Worm (Caenorhabditis elegans) whole organism, mixed stage, embryonic: Measurements from ENCODE around the gene sra-31.
A peak's percentile ranks its signal among the peaks of the same experiment; 100 is the strongest.

Experiments
- M03D4.4 ChIP-seq: sonication (generic microtip); optimal IDR thresholded peaks from 2 replicates; lab custom pipeline; 2017; ENCODE audit warnings: mild to moderate bottlenecking, missing genetic modification characterization, missing compliant biosample characterization
- bed-3 ChIP-seq: fragments of 200-800 bp; sonication (Bioruptor generic); optimal IDR thresholded peaks from 3 replicates; lab custom pipeline; 2018; ENCODE audit warnings: mild to moderate bottlenecking, missing genetic modification characterization, moderate library complexity, missing compliant biosample characterization
- blmp-1 ChIP-seq: fragments of 150-350 bp; optimal IDR thresholded peaks from 2 replicates; lab custom pipeline; 2014; ENCODE audit warnings: missing biosample characterization, missing genetic modification characterization
- ceh-39 ChIP-seq: fragments of 150-350 bp; optimal IDR thresholded peaks from 2 replicates; lab custom pipeline; 2014; ENCODE audit warnings: missing biosample characterization, missing genetic modification characterization
- ceh-43 ChIP-seq: fragments of 200-800 bp; sonication (Bioruptor generic); optimal IDR thresholded peaks from 2 replicates; lab custom pipeline; 2018; ENCODE audit warnings: mild to moderate bottlenecking, missing genetic modification characterization, moderate library complexity, missing compliant biosample characterization
- ceh-83 ChIP-seq: fragments of 200-800 bp; sonication (Bioruptor generic); optimal IDR thresholded peaks from 2 replicates; lab custom pipeline; 2018; ENCODE audit warnings: mild to moderate bottlenecking, missing genetic modification characterization, missing compliant biosample characterization
- ces-1 ChIP-seq: fragments of 150-350 bp; optimal IDR thresholded peaks from 2 replicates; lab custom pipeline; 2014; ENCODE audit warnings: missing biosample characterization, missing genetic modification reagents, missing genetic modification characterization
- cnd-1 ChIP-seq: fragments of 200-800 bp; sonication (Bioruptor generic); optimal IDR thresholded peaks from 2 replicates; lab custom pipeline; 2018; ENCODE audit warnings: mild to moderate bottlenecking, missing genetic modification characterization, missing compliant biosample characterization
- drap-1 ChIP-seq: fragments of 200-800 bp; sonication (Bioruptor generic); optimal IDR thresholded peaks from 3 replicates; lab custom pipeline; 2018; ENCODE audit warnings: mild to moderate bottlenecking, missing genetic modification characterization, missing compliant biosample characterization
- elt-1 ChIP-seq: sonication (generic microtip); optimal IDR thresholded peaks from 2 replicates; lab custom pipeline; 2017; ENCODE audit warnings: missing genetic modification characterization, mild to moderate bottlenecking, missing compliant biosample characterization, antibody characterized with exemption, moderate library complexity, borderline replicate concordance; ENCODE audit not compliant: insufficient read depth
- elt-3 ChIP-seq: fragments of 150-350 bp; optimal IDR thresholded peaks from 2 replicates; lab custom pipeline; 2014; ENCODE audit warnings: missing biosample characterization, missing genetic modification characterization
- flh-1 ChIP-seq: fragments of 200-800 bp; sonication (Bioruptor generic); optimal IDR thresholded peaks from 2 replicates; lab custom pipeline; 2018; ENCODE audit warnings: mild to moderate bottlenecking, missing genetic modification characterization, moderate library complexity, missing compliant biosample characterization
- ham-2 ChIP-seq: fragments of 200-800 bp; sonication (Bioruptor generic); optimal IDR thresholded peaks from 2 replicates; lab custom pipeline; 2018; ENCODE audit warnings: mild to moderate bottlenecking, missing genetic modification characterization, missing compliant biosample characterization
- hlh-1 ChIP-seq: fragments of 150-350 bp; optimal IDR thresholded peaks from 2 replicates; lab custom pipeline; 2014; ENCODE audit warnings: missing biosample characterization, missing genetic modification reagents, missing genetic modification characterization
- lin-13 ChIP-seq: fragments of 150-350 bp; optimal IDR thresholded peaks from 2 replicates; lab custom pipeline; 2014; ENCODE audit warnings: missing biosample characterization, missing genetic modification characterization
- lin-32 ChIP-seq: fragments of 200-800 bp; sonication (Bioruptor generic); optimal IDR thresholded peaks from 2 replicates; lab custom pipeline; 2018; ENCODE audit warnings: mild to moderate bottlenecking, missing genetic modification characterization, missing compliant biosample characterization
- lsy-2 ChIP-seq: fragments of 150-350 bp; optimal IDR thresholded peaks from 2 replicates; lab custom pipeline; 2014; ENCODE audit warnings: missing biosample characterization, missing genetic modification characterization
- mab-5 ChIP-seq: fragments of 150-350 bp; optimal IDR thresholded peaks from 2 replicates; lab custom pipeline; 2014; ENCODE audit warnings: missing biosample characterization, missing genetic modification characterization
- mep-1 ChIP-seq: fragments of 150-350 bp; optimal IDR thresholded peaks from 2 replicates; lab custom pipeline; 2017; ENCODE audit warnings: missing biosample characterization, missing genetic modification reagents, missing genetic modification characterization, inconsistent platforms
- mls-2 ChIP-seq: sonication (generic microtip); optimal IDR thresholded peaks from 2 replicates; lab custom pipeline; 2016; ENCODE audit warnings: mild to moderate bottlenecking, missing genetic modification characterization, moderate library complexity, missing compliant biosample characterization
- nhr-12 ChIP-seq: fragments of 150-350 bp; optimal IDR thresholded peaks from 2 replicates; lab custom pipeline; 2014; ENCODE audit warnings: missing biosample characterization, missing genetic modification characterization
- nhr-2 ChIP-seq: fragments of 150-350 bp; optimal IDR thresholded peaks from 2 replicates; lab custom pipeline; 2014; ENCODE audit warnings: missing biosample characterization, missing genetic modification characterization
- nhr-237 ChIP-seq: fragments of 150-350 bp; optimal IDR thresholded peaks from 2 replicates; lab custom pipeline; 2014; ENCODE audit warnings: missing biosample characterization, missing genetic modification characterization
- nhr-28 ChIP-seq: fragments of 150-350 bp; optimal IDR thresholded peaks from 2 replicates; lab custom pipeline; 2014; ENCODE audit warnings: missing biosample characterization, missing genetic modification characterization
- nhr-76 ChIP-seq: sonication (generic microtip); optimal IDR thresholded peaks from 2 replicates; lab custom pipeline; 2017; ENCODE audit warnings: missing biosample characterization, missing genetic modification characterization
- pha-4 ChIP-seq: fragments of 150-350 bp; optimal IDR thresholded peaks from 2 replicates; lab custom pipeline; 2018; ENCODE audit warnings: missing biosample characterization, missing genetic modification reagents, missing genetic modification characterization
- sem-2 ChIP-seq: fragments of 200-800 bp; sonication (Bioruptor generic); optimal IDR thresholded peaks from 2 replicates; lab custom pipeline; 2018; ENCODE audit warnings: mild to moderate bottlenecking, missing genetic modification characterization, missing compliant biosample characterization
- snpc-4 ChIP-seq: fragments of 150-350 bp; optimal IDR thresholded peaks from 2 replicates; lab custom pipeline; 2014; ENCODE audit warnings: missing biosample characterization, missing genetic modification characterization
- sptf-1 ChIP-seq: sonication (generic microtip); optimal IDR thresholded peaks from 2 replicates; lab custom pipeline; 2017; ENCODE audit warnings: mild to moderate bottlenecking, missing genetic modification characterization, moderate library complexity, missing compliant biosample characterization
- tbx-8 ChIP-seq: fragments of 200-800 bp; sonication (Bioruptor generic); optimal IDR thresholded peaks from 2 replicates; lab custom pipeline; 2018; ENCODE audit warnings: mild to moderate bottlenecking, missing genetic modification characterization, moderate library complexity, missing compliant biosample characterization
- unc-120 ChIP-seq: sonication (generic microtip); optimal IDR thresholded peaks from 2 replicates; lab custom pipeline; 2017; ENCODE audit warnings: missing genetic modification characterization, missing compliant biosample characterization; ENCODE audit not compliant: poor library complexity, severe bottlenecking
- unc-39 ChIP-seq: fragments of 150-350 bp; optimal IDR thresholded peaks from 2 replicates; lab custom pipeline; 2014; ENCODE audit warnings: missing biosample characterization, missing genetic modification characterization
- unc-62 ChIP-seq: fragments of 150-350 bp; optimal IDR thresholded peaks from 2 replicates; lab custom pipeline; 2014; ENCODE audit warnings: missing biosample characterization, missing genetic modification reagents, missing genetic modification characterization
- zip-8 ChIP-seq: fragments of 150-350 bp; optimal IDR thresholded peaks from 2 replicates; lab custom pipeline; 2014; ENCODE audit warnings: missing biosample characterization, missing genetic modification characterization
- ztf-11 ChIP-seq: fragments of 150-350 bp; optimal IDR thresholded peaks from 2 replicates; lab custom pipeline; 2014; ENCODE audit warnings: missing biosample characterization, missing genetic modification characterization

The sra-31 gene

ce11 chrII:6588605-6589292, 10.5 kb upstream of the sra-31 start, which contains the start of gene icd-1:
icd-1 (minus strand) TSS chrII:6588655.
- TF ChIP-seq elt-3 (tag; lab: Kevin White, UChicago), result peak; percentile 91
- TF ChIP-seq tbx-8 (GFP tag; lab: Kevin White, UChicago), result no peak
- peak; percentile 89 for TF ChIP-seq ham-2 (GFP tag; lab: Kevin White, UChicago)
- no peak for TF ChIP-seq blmp-1
- peak; percentile 99 for TF ChIP-seq unc-120 (tag; lab: Kevin White, UChicago)
- TF ChIP-seq lin-13 (tag; lab: Kevin White, UChicago), result peak; percentile 88
- peak; percentile 63 for TF ChIP-seq mls-2 (tag; lab: Kevin White, UChicago)
- TF ChIP-seq sem-2 (GFP tag; lab: Kevin White, UChicago), result no peak
- TF ChIP-seq sptf-1 (tag; lab: Kevin White, UChicago), result peak; percentile 71
- no peak for TF ChIP-seq snpc-4 (tag; lab: Kevin White, UChicago)
- peak; percentile 15 for TF ChIP-seq nhr-2 (tag; lab: Kevin White, UChicago)
- TF ChIP-seq cnd-1, result peak; percentile 31
- TF ChIP-seq unc-62 (GFP tag; lab: Kevin White, UChicago), result peak; percentile 96
- TF ChIP-seq ceh-83, result peak; percentile 58
- TF ChIP-seq ces-1, result peak; percentile 94
- TF ChIP-seq mep-1, result peak; percentile 93
- TF ChIP-seq nhr-12 (tag; lab: Kevin White, UChicago), result no peak
- no peak for TF ChIP-seq elt-1 (tag; lab: Kevin White, UChicago)
- TF ChIP-seq lsy-2 (tag; lab: Kevin White, UChicago), result peak; percentile 84
- peak; percentile 67 for TF ChIP-seq ztf-11 (tag; lab: Kevin White, UChicago)
- TF ChIP-seq unc-39 (tag; lab: Kevin White, UChicago), result no peak
- TF ChIP-seq nhr-28 (tag; lab: Kevin White, UChicago), result no peak
- no peak for TF ChIP-seq nhr-76 (tag; lab: Kevin White, UChicago)
- TF ChIP-seq lin-32 (GFP tag; lab: Kevin White, UChicago), result no peak
- peak; percentile 34 for TF ChIP-seq mab-5 (tag; lab: Kevin White, UChicago)
- no peak for TF ChIP-seq zip-8 (tag; lab: Kevin White, UChicago)
- peak; percentile 71 for TF ChIP-seq pha-4 (tag; lab: Kevin White, UChicago)
- TF ChIP-seq bed-3, result no peak
- peak; percentile 63 for TF ChIP-seq M03D4.4
- peak; percentile 71 for TF ChIP-seq ceh-39
- TF ChIP-seq ceh-43, result no peak
- TF ChIP-seq flh-1 (GFP tag; lab: Kevin White, UChicago), result no peak
- no peak for TF ChIP-seq drap-1
- peak; percentile 93 for TF ChIP-seq nhr-237 (tag; lab: Kevin White, UChicago)
- TF ChIP-seq hlh-1 (tag; lab: Kevin White, UChicago), result peak; percentile 56
- TF ChIP-seq, all 35 proteins: peak for 20

DNA sequence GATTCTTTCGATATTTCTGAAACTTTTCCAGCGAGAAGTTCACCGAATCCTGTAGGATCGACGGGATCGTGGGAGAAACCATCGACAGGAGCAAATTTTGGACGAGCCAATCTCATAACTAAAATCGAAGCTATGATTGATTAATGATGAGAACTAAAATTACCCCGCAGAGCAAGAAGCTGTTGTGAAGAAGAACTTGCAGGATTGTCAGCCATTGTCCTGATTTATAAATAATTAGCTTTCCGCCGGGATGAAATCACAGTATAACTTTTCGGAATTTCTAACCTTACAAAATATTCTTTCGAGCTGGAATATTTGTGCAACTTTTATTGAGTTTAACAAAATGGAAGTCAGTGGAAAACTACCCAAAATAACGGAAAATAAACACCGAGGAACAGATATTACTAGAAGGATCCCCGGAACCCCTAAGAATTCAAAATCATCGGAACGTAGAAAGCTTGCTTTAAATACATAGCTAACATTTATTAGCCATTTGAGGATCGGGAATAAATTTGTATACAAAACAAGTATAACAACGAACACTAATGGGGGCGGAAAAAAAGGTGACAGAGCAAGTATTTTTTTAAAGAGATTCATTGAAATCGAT, 9.1 kb upstream of the sra-31 start, which contains the start of gene C56C10.7:
Gene C56C10.7, minus strand, starts transcription at position 312 of the 607 bp plus-strand sequence.
- TF ChIP-seq snpc-4 (tag; lab: Kevin White, UChicago), result no peak
- no peak for TF ChIP-seq ceh-39
- TF ChIP-seq bed-3, result no peak
- no peak for TF ChIP-seq sptf-1 (tag; lab: Kevin White, UChicago)
- TF ChIP-seq cnd-1, result no peak
- TF ChIP-seq unc-120 (tag; lab: Kevin White, UChicago), result no peak
- TF ChIP-seq mep-1, result no peak
- no peak for TF ChIP-seq nhr-2 (tag; lab: Kevin White, UChicago)

DNA sequence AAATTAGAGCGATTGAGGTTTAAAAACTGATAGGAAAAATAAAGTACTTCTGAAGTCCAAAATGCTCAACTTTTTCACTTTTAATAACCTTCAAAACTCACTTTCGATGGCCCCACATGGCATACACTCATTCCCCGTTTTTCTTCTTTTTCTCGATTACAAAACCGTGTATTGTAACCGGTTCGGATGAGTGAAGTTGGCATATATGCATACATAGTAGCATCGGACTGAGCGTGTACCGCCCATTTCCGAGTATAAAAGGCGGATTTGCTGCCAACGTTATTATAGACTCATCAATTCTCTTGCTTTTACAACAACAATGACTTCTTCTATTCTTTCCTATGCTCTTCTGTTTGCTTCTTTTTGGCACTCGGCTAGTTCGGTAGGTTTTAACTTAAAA, 4.5 kb upstream of the sra-31 start, which contains the start of gene C56C10.4:
Gene C56C10.4, plus strand, starts transcription at position 301 of the 400 bp plus-strand sequence.
- TF ChIP-seq unc-62 (GFP tag; lab: Kevin White, UChicago) (no peak), elt-3 (tag; lab: Kevin White, UChicago) (no peak), nhr-28 (tag; lab: Kevin White, UChicago) (no peak), nhr-12 (tag; lab: Kevin White, UChicago) (no peak), elt-1 (tag; lab: Kevin White, UChicago) (no peak), snpc-4 (tag; lab: Kevin White, UChicago) (no peak), lsy-2 (tag; lab: Kevin White, UChicago) (no peak), bed-3 (no peak), mab-5 (tag; lab: Kevin White, UChicago) (no peak), mls-2 (tag; lab: Kevin White, UChicago) (no peak), ham-2 (GFP tag; lab: Kevin White, UChicago) (no peak), hlh-1 (tag; lab: Kevin White, UChicago) (no peak), pha-4 (tag; lab: Kevin White, UChicago) (no peak), flh-1 (GFP tag; lab: Kevin White, UChicago) (no peak), lin-32 (GFP tag; lab: Kevin White, UChicago) (no peak), ceh-43 (no peak), nhr-2 (tag; lab: Kevin White, UChicago) (no peak), mep-1 (no peak), drap-1 (no peak), M03D4.4 (no peak)
